Fruit fly (Drosophila melanogaster) whole organism, larva: Measurements from ENCODE around the gene RpS9.

Experiments used
- noc ChIP-seq: fragments of 200-800 bp; sonication (Bioruptor generic); optimal IDR thresholded peaks from 3 replicates; lab custom pipeline; 2019; ENCODE audit warnings: missing biosample characterization, mild to moderate bottlenecking, missing genetic modification characterization, moderate library complexity

Gene RpS9

DNA sequence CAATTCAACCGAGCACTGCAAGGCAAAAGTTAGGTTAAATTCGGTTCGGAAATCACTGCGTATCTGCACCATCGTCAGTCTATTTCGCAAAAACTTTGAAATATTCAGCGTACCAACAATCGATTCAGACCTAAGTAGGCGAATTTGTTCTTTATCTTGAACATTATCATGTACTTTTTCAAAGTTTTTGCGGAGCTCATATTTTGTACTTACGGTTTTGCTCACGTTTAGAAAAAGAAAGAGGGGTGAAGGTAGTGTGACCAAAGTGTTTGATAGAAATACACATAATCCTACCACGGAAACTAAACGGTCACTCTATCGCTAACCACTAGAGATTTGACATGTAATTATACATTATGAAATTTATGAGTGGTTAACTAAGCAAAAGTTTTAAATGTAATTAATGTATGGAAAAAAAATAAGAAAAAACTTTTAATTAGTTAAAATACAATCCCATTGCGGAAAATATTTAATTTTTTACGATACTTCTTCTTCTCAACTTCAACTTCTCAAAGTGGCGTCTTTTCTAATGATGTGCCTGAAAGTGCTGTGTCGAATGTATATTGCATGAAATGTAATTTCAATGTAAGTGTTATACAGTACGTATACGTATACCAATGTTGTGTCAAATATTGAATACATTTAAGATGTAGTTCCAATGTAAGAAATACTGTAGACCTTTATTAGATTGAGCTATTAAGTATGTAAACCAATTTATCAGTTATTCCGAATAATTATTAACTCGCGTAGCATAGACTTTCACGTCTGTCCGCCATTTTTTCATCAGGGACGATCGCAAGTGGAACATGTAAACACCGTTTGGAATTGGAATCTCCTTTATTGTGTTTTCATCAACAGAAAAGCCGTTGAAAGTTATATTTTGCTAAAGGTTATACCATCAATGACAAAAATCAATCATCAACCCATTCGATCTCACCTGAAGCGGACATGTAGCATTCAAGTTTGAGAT is at the start of gene RpS9:
Gene RpS9 (minus strand): TSS at position 245 of the 970 bp plus-strand sequence.
- TF ChIP-seq noc = peak; percentile 59

DNA sequence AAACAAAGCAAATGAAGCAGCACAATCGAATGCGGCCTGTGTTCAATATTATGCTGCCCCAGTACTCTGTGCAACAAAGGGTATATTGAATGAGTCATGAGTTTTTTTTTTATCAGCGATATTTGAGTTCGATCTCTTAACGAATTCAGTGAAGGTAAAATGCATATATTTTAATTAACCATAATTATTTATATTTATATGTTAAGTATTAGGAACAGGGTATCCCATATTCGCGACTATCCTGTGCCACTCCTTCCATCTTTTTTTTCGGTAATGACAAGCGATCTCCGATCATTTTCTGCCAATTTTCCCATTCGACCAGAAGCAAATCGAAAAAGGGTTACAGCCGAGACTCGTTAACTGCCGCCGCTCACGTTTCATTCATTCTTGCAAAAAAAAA is 47.7 kb upstream of the RpS9 start:
- TF ChIP-seq noc = no peak

DNA sequence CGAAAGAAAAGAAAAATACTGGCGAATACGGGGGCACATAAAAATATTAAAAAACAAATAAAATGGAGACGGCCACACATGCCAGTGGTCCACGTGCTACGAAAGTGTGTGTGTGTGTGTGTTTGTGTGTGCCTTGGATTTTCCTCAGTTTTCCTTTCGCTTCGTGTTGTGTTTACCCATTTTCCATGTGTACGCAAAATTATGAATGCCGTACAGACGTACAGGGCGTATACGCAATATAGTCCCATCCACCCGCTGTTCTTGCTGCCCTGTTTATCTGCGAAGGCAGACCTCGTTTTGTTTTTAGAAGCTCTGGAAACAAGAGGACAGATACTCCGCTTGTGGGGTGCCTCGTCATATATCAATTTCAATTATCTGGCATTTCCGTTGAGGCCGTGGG is 45.3 kb upstream of the RpS9 start:
- no peak for TF ChIP-seq noc

DNA sequence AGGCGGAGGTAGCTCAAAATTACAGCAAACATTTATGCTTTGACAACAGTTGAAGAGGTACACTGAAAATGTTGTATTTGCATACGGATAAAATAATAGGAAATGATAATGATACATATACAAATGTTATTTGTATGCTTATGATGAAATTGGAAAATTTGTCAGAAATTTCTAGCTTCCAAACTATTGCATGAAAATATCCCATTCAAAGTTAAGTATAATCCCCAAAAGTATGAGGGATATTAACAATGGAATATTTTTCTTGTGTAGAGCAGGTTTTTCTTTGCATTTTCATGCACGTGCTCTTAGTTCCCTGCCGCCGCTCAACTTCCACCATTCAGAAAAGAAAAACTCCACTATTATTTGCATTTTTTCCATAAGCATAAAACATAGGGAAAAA is 43.7 kb upstream of the RpS9 start:
- no peak for TF ChIP-seq noc

DNA sequence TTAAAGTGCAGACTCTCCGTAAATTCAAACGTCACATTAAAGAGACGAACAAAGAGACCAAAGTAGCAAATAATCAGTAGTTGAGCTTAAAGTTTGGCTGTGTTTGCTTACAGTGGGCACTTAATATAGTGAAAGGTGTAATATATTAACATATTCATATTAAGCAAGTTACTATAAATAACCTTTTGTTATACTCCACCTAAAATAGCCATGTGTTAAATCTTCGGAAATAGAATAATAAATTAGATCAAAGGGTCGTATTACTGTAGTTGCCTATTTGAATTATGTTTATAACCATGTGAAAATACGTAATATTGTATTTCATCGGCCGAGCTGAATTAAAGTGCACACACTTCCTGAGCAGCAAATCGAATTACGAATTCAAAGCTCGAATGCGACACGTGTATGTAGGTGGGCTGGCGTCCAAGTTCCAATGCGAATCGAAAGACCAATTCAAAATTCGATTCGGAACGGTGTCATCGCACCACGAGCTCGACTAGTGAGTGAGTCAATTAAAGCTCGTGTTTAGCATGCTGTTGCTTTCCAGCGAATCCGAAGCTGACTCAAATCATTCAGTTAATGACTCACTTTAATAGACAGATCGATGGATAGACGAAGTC is 41.0 kb upstream of the RpS9 start:
- no peak for TF ChIP-seq noc

DNA sequence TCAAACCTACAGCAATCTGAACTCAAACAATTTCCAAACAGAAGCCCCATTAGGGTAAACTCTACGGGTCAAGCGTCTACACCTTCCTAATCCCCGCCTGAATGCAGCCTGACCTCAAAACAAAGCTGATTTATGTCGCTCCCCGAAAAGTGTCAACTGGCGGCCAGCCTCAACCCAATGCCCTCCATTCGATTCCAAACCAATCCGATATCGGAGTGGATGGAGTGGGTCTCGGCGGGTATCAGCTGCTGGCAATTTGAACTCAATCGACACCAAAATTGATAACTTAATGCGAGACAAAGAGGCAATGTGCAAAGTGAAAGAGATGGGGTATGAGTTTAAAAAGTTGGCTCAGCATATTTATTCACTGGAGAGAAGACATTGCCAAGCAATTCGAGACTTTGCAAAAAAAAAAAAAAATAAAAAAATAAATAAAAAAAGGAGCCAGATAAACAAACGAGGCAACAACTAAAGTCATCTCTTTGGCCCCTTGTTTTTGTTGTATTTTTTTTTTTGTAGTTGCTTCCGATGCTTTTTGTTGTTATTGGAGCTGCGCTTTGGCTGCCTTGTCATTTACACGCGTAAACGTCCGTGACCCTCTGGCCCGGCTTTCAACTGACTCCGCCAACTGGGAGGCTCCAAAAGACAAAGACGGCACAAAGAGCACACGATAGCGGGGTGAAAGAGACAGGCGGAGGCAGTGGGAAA is 39.7 kb upstream of the RpS9 start:
- TF ChIP-seq noc = no peak

DNA sequence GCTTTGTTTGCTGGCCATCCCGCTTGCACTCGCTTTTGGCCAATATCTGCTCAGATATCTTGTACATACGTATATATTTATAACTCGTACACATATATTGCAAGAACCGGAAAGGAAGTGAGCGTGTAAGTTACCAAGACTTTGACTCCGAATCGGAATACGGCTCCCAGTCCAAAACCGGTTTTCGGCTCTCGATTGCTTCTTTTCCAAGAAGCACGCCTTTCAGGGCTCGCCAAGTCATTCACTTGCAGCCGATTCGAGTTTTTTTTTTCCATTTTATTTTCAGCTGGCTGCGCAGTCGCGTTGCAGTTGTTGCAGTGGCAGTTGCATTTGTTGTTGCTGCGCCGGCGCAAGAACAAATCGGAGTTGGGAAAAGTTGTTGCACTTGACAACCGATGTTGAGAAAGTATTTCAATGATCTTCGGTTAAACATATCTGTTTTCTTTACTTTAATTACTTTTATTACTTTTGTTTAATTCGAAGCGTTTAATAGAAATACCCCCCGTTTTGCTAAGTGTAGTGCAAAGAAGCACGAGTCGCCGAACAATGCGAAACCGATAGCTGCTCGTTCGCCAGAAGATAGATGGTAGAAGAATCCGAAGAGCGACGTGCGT is 38.5 kb upstream of the RpS9 start:
- no peak for TF ChIP-seq noc

DNA sequence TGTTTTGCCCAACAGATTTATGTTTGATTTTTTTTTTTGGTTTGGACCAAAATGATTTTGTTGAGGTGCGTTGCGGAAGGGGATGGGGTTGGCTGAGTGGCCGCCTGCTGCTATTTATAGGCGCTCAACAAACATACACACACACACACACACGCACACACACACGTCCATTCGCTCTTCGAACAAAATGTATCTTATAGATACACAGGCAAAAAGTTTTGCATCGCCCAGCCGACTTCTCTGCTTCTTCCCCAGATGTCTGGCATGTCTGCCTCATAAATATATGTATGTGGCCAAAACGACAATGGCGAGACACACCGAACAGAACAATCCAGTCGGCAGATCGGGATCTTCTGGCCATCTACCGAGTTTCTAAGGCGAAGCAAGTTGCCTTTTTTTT is 37.5 kb upstream of the RpS9 start:
- no peak for TF ChIP-seq noc

DNA sequence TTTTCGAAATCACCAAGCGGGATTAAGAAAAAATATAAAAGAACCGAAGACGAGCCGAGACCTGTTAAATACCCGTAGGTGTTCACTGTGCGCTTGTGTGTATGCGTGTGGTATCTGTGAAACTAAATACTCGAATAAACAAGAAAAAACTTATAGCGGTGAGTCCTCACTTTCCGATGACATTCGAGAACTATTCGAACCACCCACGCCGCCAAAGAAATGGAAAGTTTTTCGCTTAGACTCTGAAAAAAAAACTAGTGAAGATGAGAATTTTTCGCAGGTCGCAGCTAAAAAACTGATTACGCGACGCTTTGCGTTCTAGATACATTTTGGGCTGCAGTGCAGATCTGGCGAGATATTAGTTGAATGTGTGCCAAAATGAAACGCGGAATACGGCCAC is 36.6 kb upstream of the RpS9 start:
- TF ChIP-seq noc = no peak

DNA sequence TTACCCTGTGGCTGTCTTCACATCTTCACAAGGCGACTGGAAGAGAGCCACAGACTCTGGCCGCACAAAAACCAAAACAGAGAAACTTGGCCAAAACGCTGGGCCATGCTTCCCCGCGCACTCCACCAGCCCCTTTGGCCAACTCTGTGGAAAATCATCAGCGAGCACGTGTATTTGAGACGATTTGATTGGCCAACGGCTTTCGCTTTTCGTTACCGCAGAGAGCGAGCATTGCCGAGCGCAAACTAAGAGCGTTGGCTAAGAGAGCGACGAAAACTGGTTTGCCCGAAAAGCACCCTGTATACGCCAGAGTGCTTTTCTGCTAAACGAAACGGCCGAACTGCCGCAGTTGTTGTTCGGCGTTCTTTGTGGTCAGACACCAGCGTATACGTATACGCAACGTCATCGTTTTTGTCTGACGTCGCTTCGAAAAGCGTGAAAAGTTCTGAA is 35.6 kb upstream of the RpS9 start, which contains the start of gene CG42673:
Gene CG42673 (plus strand): TSS at position 346 of the 450 bp plus-strand sequence.
- TF ChIP-seq noc = no peak

DNA sequence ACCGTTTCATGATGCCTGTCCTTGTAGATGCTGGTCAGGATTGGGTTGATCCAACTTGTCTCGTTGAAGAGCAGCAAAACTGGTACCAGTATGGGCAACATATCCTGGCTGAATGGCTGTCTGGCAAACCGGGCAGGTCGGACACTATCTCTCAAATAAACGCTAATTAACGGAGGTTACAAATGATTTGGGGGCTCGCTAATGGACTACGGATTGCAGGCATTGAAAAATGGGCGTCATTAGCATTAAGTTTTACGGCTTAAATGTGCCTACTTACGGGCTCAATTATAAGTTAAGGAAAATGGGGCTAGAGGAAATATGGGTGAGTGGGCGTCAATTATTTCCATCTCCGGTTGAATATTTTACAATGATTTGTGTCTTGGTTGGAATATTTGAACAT is 32.6 kb upstream of the RpS9 start, which contains the start of gene Ir67a:
Gene Ir67a (minus strand): TSS at position 101 of the 400 bp plus-strand sequence.
- TF ChIP-seq noc = no peak

DNA sequence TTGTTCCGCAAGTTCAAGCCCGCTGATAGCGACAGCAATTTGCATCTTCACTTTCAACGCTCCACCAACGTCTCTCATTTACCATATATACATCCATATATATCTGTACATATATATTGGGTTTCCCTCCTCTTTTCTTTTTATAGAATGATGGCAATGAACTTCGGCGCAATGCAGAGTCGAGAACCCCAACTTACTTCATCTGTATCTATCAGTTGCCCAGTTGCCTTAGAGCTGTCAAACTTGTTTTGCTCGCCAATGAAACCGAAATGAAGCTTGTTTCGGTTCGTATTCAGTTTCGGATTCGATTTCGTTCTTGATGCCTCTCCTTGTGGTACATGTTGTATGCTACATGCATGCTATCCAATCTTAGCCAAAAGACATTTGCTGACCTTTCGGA is 17.5 kb upstream of the RpS9 start, which contains the start of gene Or67a:
Gene Or67a (plus strand): TSS at position 233 of the 400 bp plus-strand sequence.
- no peak for TF ChIP-seq noc

DNA sequence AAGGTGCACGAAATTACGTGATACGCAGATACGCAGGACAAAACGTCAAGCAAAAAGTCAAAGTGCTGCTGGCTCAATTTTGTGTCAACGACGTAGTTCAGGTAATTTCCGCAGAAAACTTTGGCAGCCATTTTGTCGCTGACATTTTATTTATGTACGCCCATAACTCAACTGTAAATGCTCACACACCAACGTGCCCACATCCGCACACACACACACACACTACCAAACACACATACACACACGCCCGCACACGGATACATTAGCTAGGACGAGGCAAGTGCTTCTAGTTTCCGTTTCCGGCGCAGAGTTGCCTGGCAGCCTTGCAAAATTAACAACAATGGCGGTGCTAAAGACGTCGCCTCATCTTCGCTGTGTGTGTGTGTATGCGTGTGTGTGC is 14.1 kb upstream of the RpS9 start, which contains the start of gene CG33700:
Gene CG33700 (minus strand): TSS at position 101 of the 400 bp plus-strand sequence.
- TF ChIP-seq noc = no peak

DNA sequence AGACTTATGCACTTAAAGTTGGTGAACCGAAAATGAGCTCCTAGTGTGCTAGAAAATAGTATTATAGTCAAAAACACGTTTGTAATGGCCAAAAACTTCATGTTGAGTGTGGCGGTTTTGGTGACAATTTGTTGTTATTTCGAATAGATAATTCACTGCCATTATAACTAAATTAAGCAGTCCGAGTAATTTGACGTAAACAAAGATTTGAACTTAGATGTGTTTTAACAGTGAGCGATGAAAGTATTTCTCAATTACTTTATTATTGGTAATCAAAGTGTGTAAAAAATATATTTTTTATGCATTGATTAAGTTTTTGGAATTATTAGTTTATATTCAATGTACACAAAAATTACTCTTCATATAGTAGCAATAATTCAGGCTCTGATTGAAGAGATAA is 2.0 kb upstream of the RpS9 start, which contains the start of gene CG33702:
Gene CG33702 (minus strand): TSS at position 101 of the 400 bp plus-strand sequence.
- no peak for TF ChIP-seq noc

DNA sequence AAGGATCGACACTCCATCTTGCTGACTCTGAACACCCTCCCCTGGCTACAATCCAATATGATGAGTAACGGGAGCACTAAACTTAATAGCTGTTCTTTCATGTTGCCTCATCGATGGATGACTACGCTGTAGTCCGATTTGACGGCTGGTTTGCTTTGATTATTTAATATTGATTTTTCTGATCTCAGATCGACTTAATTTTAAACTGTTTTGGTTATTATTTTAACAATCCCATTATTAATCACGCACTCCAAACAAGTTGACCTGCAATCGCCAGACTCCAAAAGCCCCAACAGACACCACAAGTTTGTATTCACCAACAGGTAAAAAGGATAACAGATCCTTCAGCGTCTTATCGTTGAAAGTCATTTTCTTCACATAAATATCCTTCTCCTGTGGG is 1.2 kb upstream of the RpS9 start, which contains the start of gene CG33703:
Gene CG33703 (minus strand): TSS at position 101 of the 400 bp plus-strand sequence.
- no peak for TF ChIP-seq noc
